Fruit fly (Drosophila melanogaster): ENCODE measurements around the gene CG7054.

DNA sequence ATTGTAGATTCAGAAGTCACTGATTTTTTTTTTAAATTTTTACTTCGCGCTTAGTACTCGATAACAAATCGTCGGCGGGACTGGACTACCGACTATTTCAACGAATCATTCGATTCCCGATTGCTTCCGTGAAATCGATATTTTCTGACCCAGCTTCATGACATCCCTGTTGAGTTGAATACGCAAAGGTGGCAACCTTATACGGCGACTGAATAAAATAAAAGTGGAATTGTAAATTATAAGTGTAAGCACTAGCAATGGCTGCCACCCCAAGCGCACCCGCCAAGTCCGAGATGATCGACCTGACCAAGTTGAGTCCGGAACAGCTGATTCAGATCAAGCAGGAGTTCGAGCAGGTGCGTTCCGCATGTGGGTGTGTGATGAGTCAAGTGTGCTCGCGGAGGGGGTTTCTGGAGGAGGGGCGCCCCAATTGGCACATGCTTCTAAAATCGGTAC is 22.3 kb downstream of the CG7054 start, which contains the start of gene Pfdn5:
- TF ChIP-seq insv (optimal IDR thresholded peaks at IDR 0.05), result no peak
- no peak for TF ChIP-seq psq (optimal IDR thresholded peaks at IDR 0.05)
- TF ChIP-seq ttk (optimal IDR thresholded peaks at IDR 0.05), result no peak

Measured in Kc167 (cell line).